Fruit fly (Drosophila melanogaster) whole organism, wandering third instar larva: Measurements from ENCODE around the gene CG34355.

Experiments
- Abd-B ChIP-seq: fragments of >200 bp; optimal IDR thresholded peaks from 2 replicates; lab custom pipeline; 2017; ENCODE audit warnings: missing biosample characterization, missing genetic modification characterization
- CG32264 ChIP-seq: fragments of 200-800 bp; sonication (Bioruptor generic); optimal IDR thresholded peaks from 2 replicates; lab custom pipeline; 2016; ENCODE audit warnings: missing biosample characterization, missing genetic modification characterization
- CG9705 ChIP-seq: fragments of 200-800 bp; sonication (Bioruptor generic); optimal IDR thresholded peaks from 2 replicates; lab custom pipeline; 2018; ENCODE audit warnings: missing biosample characterization, mild to moderate bottlenecking, missing genetic modification characterization
- CrebA ChIP-seq: fragments of 200-800 bp; sonication (Bioruptor generic); optimal IDR thresholded peaks from 2 replicates; lab custom pipeline; 2016; ENCODE audit warnings: missing biosample characterization, mild to moderate bottlenecking, missing genetic modification characterization, borderline replicate concordance
- Dfd ChIP-seq: fragments of >200 bp; optimal IDR thresholded peaks from 2 replicates; lab custom pipeline; 2017; ENCODE audit warnings: missing biosample characterization, missing genetic modification characterization
- Dif ChIP-seq: fragments of 200-275, 200-300 bp; sonication (Bioruptor generic); optimal IDR thresholded peaks from 2 replicates; lab custom pipeline; 2018; ENCODE audit warnings: missing biosample characterization, missing genetic modification characterization; ENCODE audit not compliant: partially characterized antibody
- GATAd ChIP-seq: sonication (Bioruptor generic); optimal IDR thresholded peaks from 2 replicates; lab custom pipeline; 2016; ENCODE audit warnings: missing biosample characterization, missing genetic modification characterization
- HLH106 ChIP-seq: fragments of 200-800 bp; optimal IDR thresholded peaks from 3 replicates; lab custom pipeline; 2019; ENCODE audit warnings: missing biosample characterization, mild to moderate bottlenecking, missing genetic modification characterization, moderate library complexity
- Hnf4 ChIP-seq: fragments of 200-800 bp; sonication (Bioruptor generic); optimal IDR thresholded peaks from 2 replicates; lab custom pipeline; 2016; ENCODE audit warnings: missing biosample characterization, mild to moderate bottlenecking, missing genetic modification characterization
- Hr78 ChIP-seq: fragments of >200 bp; optimal IDR thresholded peaks from 2 replicates; lab custom pipeline; 2017; ENCODE audit warnings: missing biosample characterization, missing genetic modification characterization
- Hr83 ChIP-seq: fragments of 200-300 bp; sonication (Bioruptor generic); optimal IDR thresholded peaks from 2 replicates; lab custom pipeline; 2016; ENCODE audit warnings: missing biosample characterization, mild to moderate bottlenecking, missing genetic modification characterization, moderate library complexity; ENCODE audit not compliant: poor library complexity, severe bottlenecking
- Jra ChIP-seq: sonication (Bioruptor generic); optimal IDR thresholded peaks from 2 replicates; lab custom pipeline; 2016; ENCODE audit warnings: missing biosample characterization, missing genetic modification characterization
- Mio ChIP-seq: sonication (Bioruptor generic); optimal IDR thresholded peaks from 2 replicates; lab custom pipeline; 2016; ENCODE audit warnings: missing biosample characterization, missing genetic modification characterization
- Myc ChIP-seq: fragments of >200 bp; optimal IDR thresholded peaks from 2 replicates; lab custom pipeline; 2017
- N ChIP-seq: fragments of >200 bp; optimal IDR thresholded peaks from 2 replicates; lab custom pipeline; 2018; ENCODE audit warnings: missing biosample characterization, missing external identifiers, missing genetic modification characterization
- OdsH ChIP-seq: fragments of 200-800 bp; sonication (Bioruptor generic); optimal IDR thresholded peaks from 2 replicates; lab custom pipeline; 2016; ENCODE audit warnings: missing biosample characterization, mild to moderate bottlenecking, missing genetic modification characterization
- Rel ChIP-seq, 2 experiments: fragments of 200-800 bp; sonication (Bioruptor generic) in 1 of 2; optimal IDR thresholded peaks; 2 replicates in 1 of 2; 3 replicates in 1 of 2; lab custom pipeline; 2016 to 2019; ENCODE audit warnings: mild to moderate bottlenecking in 2 of 2, missing biosample characterization in 2 of 2, missing genetic modification characterization in 2 of 2, moderate library complexity in 1 of 2
- Sp1 ChIP-seq: fragments of 200-800 bp; sonication (Bioruptor generic); optimal IDR thresholded peaks from 3 replicates; lab custom pipeline; 2019; ENCODE audit warnings: missing biosample characterization, mild to moderate bottlenecking, missing genetic modification characterization, moderate library complexity
- Vsx2 ChIP-seq: fragments of 200-300, 225-300 bp; sonication (Bioruptor generic); optimal IDR thresholded peaks from 2 replicates; lab custom pipeline; 2018; ENCODE audit warnings: missing biosample characterization, missing genetic modification characterization; ENCODE audit not compliant: partially characterized antibody
- br ChIP-seq: fragments of 200-800 bp; sonication (Bioruptor generic); optimal IDR thresholded peaks from 2 replicates; lab custom pipeline; 2016; ENCODE audit warnings: missing biosample characterization, missing genetic modification characterization
- brk ChIP-seq: fragments of 200-800 bp; sonication (Bioruptor generic); optimal IDR thresholded peaks from 2 replicates; lab custom pipeline; 2016; ENCODE audit warnings: missing biosample characterization, mild to moderate bottlenecking, missing genetic modification characterization
- dl ChIP-seq, 2 experiments: fragments of 175-275, 200-275 bp in 1 of 2; fragments of 200-275 bp in 1 of 2; sonication (Bioruptor generic); optimal IDR thresholded peaks; lab custom pipeline; 2018; ENCODE audit warnings: mild to moderate bottlenecking in 2 of 2, missing biosample characterization in 2 of 2, missing genetic modification characterization in 2 of 2, moderate library complexity in 2 of 2; ENCODE audit not compliant: partially characterized antibody in 2 of 2, insufficient read depth in 1 of 2
- dmrt93B ChIP-seq: fragments of 200-800 bp; sonication (Bioruptor generic); optimal IDR thresholded peaks from 2 replicates; lab custom pipeline; 2018; ENCODE audit warnings: missing biosample characterization, mild to moderate bottlenecking, missing genetic modification characterization
- dsf ChIP-seq: sonication (Bioruptor generic); optimal IDR thresholded peaks from 2 replicates; lab custom pipeline; 2016; ENCODE audit warnings: missing biosample characterization, missing genetic modification characterization, borderline replicate concordance
- ey ChIP-seq: fragments of 200-800 bp; sonication (Bioruptor generic); optimal IDR thresholded peaks from 2 replicates; lab custom pipeline; 2016; ENCODE audit warnings: missing biosample characterization, missing genetic modification characterization
- foxo ChIP-seq, 2 experiments: fragments of 200-800 bp; sonication (Bioruptor generic); optimal IDR thresholded peaks; 2 replicates in 1 of 2; 3 replicates in 1 of 2; lab custom pipeline; 2016 to 2017; ENCODE audit warnings: missing biosample characterization in 2 of 2, missing genetic modification characterization in 2 of 2
- fru ChIP-seq: fragments of 200-800 bp; sonication (Bioruptor generic); optimal IDR thresholded peaks from 3 replicates; lab custom pipeline; 2016; ENCODE audit warnings: missing biosample characterization, mild to moderate bottlenecking, missing genetic modification characterization
- h ChIP-seq: fragments of 200-800 bp; sonication (Bioruptor generic); optimal IDR thresholded peaks from 3 replicates; lab custom pipeline; 2016; ENCODE audit warnings: missing biosample characterization, mild to moderate bottlenecking, missing genetic modification characterization
- jim ChIP-seq: fragments of 175-275, 200-325 bp; sonication (Bioruptor generic); optimal IDR thresholded peaks from 2 replicates; lab custom pipeline; 2016; ENCODE audit warnings: missing biosample characterization, mild to moderate bottlenecking, missing genetic modification characterization
- lola ChIP-seq: fragments of >200 bp; optimal IDR thresholded peaks from 2 replicates; lab custom pipeline; 2017; ENCODE audit warnings: missing biosample characterization, missing genetic modification characterization
- pan ChIP-seq: fragments of >200 bp; optimal IDR thresholded peaks from 2 replicates; lab custom pipeline; 2017
- psq ChIP-seq: fragments of 200-800 bp; sonication (Bioruptor generic); optimal IDR thresholded peaks from 3 replicates; lab custom pipeline; 2017; ENCODE audit warnings: missing biosample characterization, mild to moderate bottlenecking, missing genetic modification characterization, moderate library complexity
- rgr ChIP-seq: fragments of 200-800 bp; sonication (Bioruptor generic); optimal IDR thresholded peaks from 3 replicates; lab custom pipeline; 2016; ENCODE audit warnings: missing biosample characterization, mild to moderate bottlenecking, missing genetic modification characterization
- sage ChIP-seq: fragments of 200-800 bp; sonication (Bioruptor generic); optimal IDR thresholded peaks from 2 replicates; lab custom pipeline; 2016; ENCODE audit warnings: missing biosample characterization, mild to moderate bottlenecking, missing genetic modification characterization
- sv ChIP-seq: fragments of 200-800 bp; sonication (Bioruptor generic); optimal IDR thresholded peaks from 3 replicates; lab custom pipeline; 2016; ENCODE audit warnings: missing biosample characterization, missing genetic modification characterization
- tai ChIP-seq: sonication (Bioruptor generic); optimal IDR thresholded peaks from 2 replicates; lab custom pipeline; 2016; ENCODE audit warnings: missing biosample characterization, missing genetic modification characterization
- usp ChIP-seq: fragments of >200 bp; optimal IDR thresholded peaks from 2 replicates; lab custom pipeline; 2017; ENCODE audit warnings: missing biosample characterization, missing genetic modification characterization
- woc ChIP-seq: sonication (Bioruptor generic); optimal IDR thresholded peaks from 2 replicates; lab custom pipeline; 2016; ENCODE audit warnings: missing biosample characterization, mild to moderate bottlenecking, missing genetic modification characterization

Gene CG34355

DNA sequence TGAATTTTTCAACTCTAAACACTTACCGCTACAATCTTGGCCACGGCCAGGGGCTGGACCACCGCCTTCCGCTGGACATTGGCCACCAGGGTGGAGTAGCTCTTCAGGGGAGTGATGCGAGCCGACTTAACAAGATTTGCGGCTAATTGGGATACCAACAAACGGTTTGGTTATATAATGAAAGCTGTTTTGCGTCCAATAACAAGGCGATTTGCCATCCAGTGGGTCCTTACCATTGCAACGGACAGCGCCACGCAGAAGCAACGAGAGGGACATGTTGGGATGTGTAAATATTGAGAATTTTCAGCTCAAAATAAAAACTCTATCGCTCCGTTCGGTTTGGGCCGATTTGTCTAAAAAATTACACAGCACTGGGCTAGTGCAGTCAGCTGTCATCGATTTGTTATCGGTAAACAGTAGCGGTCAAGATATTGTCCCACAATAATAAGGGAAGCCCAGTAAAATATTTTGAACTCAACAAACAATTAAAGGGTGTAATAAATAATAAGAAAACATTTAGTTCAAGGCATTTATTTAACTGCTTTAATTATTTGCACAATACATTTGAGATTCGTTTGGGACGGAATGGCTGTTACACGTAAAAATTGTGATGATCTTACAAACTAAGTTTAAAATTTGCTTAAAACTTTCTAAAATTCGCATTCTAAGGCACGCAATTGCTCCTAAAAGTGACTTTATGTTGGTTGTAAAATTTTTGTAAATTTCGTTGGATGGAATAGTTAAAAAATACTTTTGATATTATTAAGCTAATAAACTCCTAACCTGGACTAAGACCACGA is 43.2 kb upstream of the CG34355 start, which contains the start of gene SdhD:
Gene SdhD (minus strand): TSS at position 382 of the 800 bp plus-strand sequence.
- TF ChIP-seq GATAd (GFP tag; lab: Kevin White, UChicago) (no peak), sv (GFP tag; lab: Kevin White, UChicago) (peak; percentile 21), Vsx2 (GFP tag; lab: Kevin White, UChicago) (no peak), Mio (no peak), pan (lab: Kevin White, UChicago) (no peak), N (GFP tag; lab: Kevin White, UChicago) (no peak), CG32264 (GFP tag; lab: Kevin White, UChicago) (no peak), Dif (GFP tag; lab: Kevin White, UChicago) (no peak), Hr78 (GFP tag; lab: Kevin White, UChicago) (no peak), dmrt93B (no peak), psq (GFP tag; lab: Kevin White, UChicago) (no peak), woc (GFP tag; lab: Kevin White, UChicago) (no peak), dl (GFP tag; optimal IDR thresholded peaks at IDR 0.05; lab: Kevin White, UChicago; ENCODE audit: insufficient read depth in 1 of 2, partially characterized antibody in 2 of 2) (no peak), foxo (GFP tag; optimal IDR thresholded peaks at IDR 0.05; lab: Kevin White, UChicago) (peak in 1 of 2 experiments; percentile 50), ey (GFP tag; lab: Kevin White, UChicago) (peak; percentile 18), Hr83 (GFP tag; lab: Kevin White, UChicago) (peak; percentile 84), jim (no peak), Rel (GFP tag; optimal IDR thresholded peaks at IDR 0.05; lab: Kevin White, UChicago) (no peak), Rel (tag; optimal IDR thresholded peaks at IDR 0.05; lab: Kevin White, UChicago) (peak; percentile 88), Abd-B (GFP tag; lab: Kevin White, UChicago) (no peak), fru (peak; percentile 15), brk (GFP tag; lab: Kevin White, UChicago) (no peak), sage (no peak), CrebA (GFP tag; lab: Kevin White, UChicago) (no peak), tai (GFP tag; lab: Kevin White, UChicago) (no peak), lola (no peak), Hnf4 (GFP tag; lab: Kevin White, UChicago) (peak; percentile 72), Sp1 (GFP tag; lab: Kevin White, UChicago) (peak; percentile 31), Myc (peak; percentile 15), br (peak; percentile 54), CG9705 (no peak), usp (GFP tag; lab: Kevin White, UChicago) (no peak), Jra (GFP tag; lab: Kevin White, UChicago) (peak; percentile 57), rgr (GFP tag; lab: Kevin White, UChicago) (peak; percentile 52), HLH106 (tag; lab: Kevin White, UChicago) (no peak), OdsH (GFP tag; lab: Kevin White, UChicago) (peak; percentile 48), h (GFP tag; lab: Kevin White, UChicago) (peak; percentile 39), Dfd (no peak), dsf (GFP tag; lab: Kevin White, UChicago) (no peak)

DNA sequence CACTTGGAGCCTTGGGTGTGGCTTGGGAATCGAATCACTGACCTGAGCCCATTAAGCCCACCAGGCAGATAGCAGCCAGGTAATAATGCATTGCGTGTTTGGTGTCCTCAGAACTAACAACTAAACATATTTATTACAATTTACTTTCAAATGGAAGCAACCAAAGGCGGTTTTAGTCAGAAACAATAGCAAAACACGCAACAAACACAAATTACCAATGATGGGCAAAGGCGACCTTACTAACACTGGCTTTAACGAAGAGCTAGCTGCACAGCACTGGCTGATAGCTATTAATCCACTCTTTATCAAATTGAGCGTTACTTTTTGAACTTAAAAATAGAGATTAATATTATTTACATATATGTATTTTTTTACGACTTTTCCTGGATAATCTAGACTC is 40.6 kb upstream of the CG34355 start, which contains the start of gene udt:
Gene udt (minus strand): TSS at position 249 of the 400 bp plus-strand sequence.
- TF ChIP-seq CrebA (GFP tag; lab: Kevin White, UChicago) (no peak), Myc (peak; percentile 39), N (GFP tag; lab: Kevin White, UChicago) (no peak), h (GFP tag; lab: Kevin White, UChicago) (no peak), Hnf4 (GFP tag; lab: Kevin White, UChicago) (peak; percentile 46), sage (no peak), Hr83 (GFP tag; lab: Kevin White, UChicago) (peak; percentile 20), woc (GFP tag; lab: Kevin White, UChicago) (no peak), psq (GFP tag; lab: Kevin White, UChicago) (peak; percentile 28), br (peak; percentile 0), HLH106 (tag; lab: Kevin White, UChicago) (no peak), sv (GFP tag; lab: Kevin White, UChicago) (peak; percentile 26), dl (GFP tag; optimal IDR thresholded peaks at IDR 0.05; lab: Kevin White, UChicago; ENCODE audit: insufficient read depth in 1 of 2, partially characterized antibody in 2 of 2) (no peak)
- TF ChIP-seq, all 38 proteins: peak for 6
